Worm (Caenorhabditis elegans): Measurements from ENCODE around the gene hecd-1.

ce11 chrIV:7180304-7180703 is 35.8 kb upstream of the hecd-1 start, which contains the start of gene cest-10:
- no peak for TF ChIP-seq F55B11.4 (tag; optimal IDR thresholded peaks at IDR 0.05; ENCODE audit: borderline replicate concordance, insufficient read depth)
- no peak for TF ChIP-seq hlh-12 (tag; optimal IDR thresholded peaks at IDR 0.05)
- peak; percentile 54 for TF ChIP-seq unc-62 (GFP tag; optimal IDR thresholded peaks at IDR 0.05)
- no peak for TF ChIP-seq ceh-79 (tag; optimal IDR thresholded peaks at IDR 0.05)
- TF ChIP-seq F33H1.4 (GFP tag; IDR thresholded peaks at IDR 0.05): no peak
